Worm (Caenorhabditis elegans): Measurements from ENCODE around the gene cpg-2.

The cpg-2 gene

ce11 chrIII:7141285-7141715, 37.5 kb upstream of the cpg-2 start (continued):
- TF ChIP-seq dpl-1 (GFP tag; optimal IDR thresholded peaks at IDR 0.05) (no peak), F52B5.7 (tag; optimal IDR thresholded peaks at IDR 0.05) (peak; percentile 35), T07F8.4 (tag; optimal IDR thresholded peaks at IDR 0.05) (no peak), cebp-2 (GFP tag; IDR thresholded peaks at IDR 0.05) (no peak), nhr-120 (GFP tag; IDR thresholded peaks at IDR 0.05) (no peak), F57C9.4 (tag; optimal IDR thresholded peaks at IDR 0.05) (peak; percentile 40), tbp1 (GFP tag; optimal IDR thresholded peaks at IDR 0.05) (peak; percentile 82), pha-4 (tag; optimal IDR thresholded peaks at IDR 0.05) (no peak), F49E8.2 (tag; optimal IDR thresholded peaks at IDR 0.05; ENCODE audit: insufficient read depth) (peak; percentile 85), tbx-9 (tag; optimal IDR thresholded peaks at IDR 0.05; ENCODE audit: borderline replicate concordance) (peak; percentile 11), zim-3 (tag; optimal IDR thresholded peaks at IDR 0.05) (no peak), Y56A3A.18 (GFP tag; IDR thresholded peaks at IDR 0.05) (peak; percentile 72; the same call in 1 of the 2 replicates), hlh-26 (GFP tag; conservative IDR thresholded peaks at IDR 0.05) (no peak), Y95B8A.8 (GFP tag; IDR thresholded peaks at IDR 0.05) (0 out of 2 replicates have a peak, but pooled peaks have one; percentile 49), bed-1 (GFP tag; IDR thresholded peaks at IDR 0.05) (no peak), hmg-20 (GFP tag; IDR thresholded peaks at IDR 0.05) (0 out of 2 replicates have a peak, but pooled peaks have one; percentile 31), ztf-26 (tag; optimal IDR thresholded peaks at IDR 0.05) (peak; percentile 1), mcd-1 (GFP tag; IDR thresholded peaks at IDR 0.05) (peak; percentile 65), ztf-3 (GFP tag; optimal IDR thresholded peaks at IDR 0.05) (no peak), madf-3 (GFP tag; IDR thresholded peaks at IDR 0.05) (no peak), madf-8 (GFP tag; conservative IDR thresholded peaks at IDR 0.05) (0 out of 2 replicates have a peak, but pooled peaks have one; percentile 16), fkh-3 (tag; optimal IDR thresholded peaks at IDR 0.05) (peak; percentile 92), nfyb-1 (GFP tag; IDR thresholded peaks at IDR 0.05) (peak; percentile 90), B0019.2 (GFP tag; conservative IDR thresholded peaks at IDR 0.05) (no peak), ama-1 (optimal IDR thresholded peaks at IDR 0.05) (peak; percentile 82), ama-1 (GFP tag; optimal IDR thresholded peaks at IDR 0.05) (no peak), lsl-1 (GFP tag; optimal IDR thresholded peaks at IDR 0.05) (peak; percentile 70), ZK185.1 (tag; optimal IDR thresholded peaks at IDR 0.05; ENCODE audit: poor library complexity, severe bottlenecking) (no peak), K11D2.4 (GFP tag; IDR thresholded peaks at IDR 0.05) (no peak), Y67H2A.10 (GFP tag; conservative IDR thresholded peaks at IDR 0.05) (no peak), hsf-1 (GFP tag; IDR thresholded peaks at IDR 0.05) (peak; percentile 75)

ce11 chrIII:7140228-7140710, 36.5 kb upstream of the cpg-2 start:
- TF ChIP-seq hsf-1 (GFP tag; IDR thresholded peaks at IDR 0.05): peak; percentile 43; the same call in 1 of the 2 replicates
- no peak for TF ChIP-seq nhr-179 (tag; optimal IDR thresholded peaks at IDR 0.05)
- TF ChIP-seq B0261.1 (tag; optimal IDR thresholded peaks at IDR 0.05): no peak
- TF ChIP-seq F10E7.11 (tag; optimal IDR thresholded peaks at IDR 0.05): no peak
- peak; percentile 89 for TF ChIP-seq snpc-1.3 (tag; optimal IDR thresholded peaks at IDR 0.05; ENCODE audit: insufficient read depth)
- TF ChIP-seq C06A6.2 (GFP tag; conservative IDR thresholded peaks at IDR 0.05): no peak
- TF ChIP-seq him-1 (tag; optimal IDR thresholded peaks at IDR 0.05): peak; percentile 62
- 0 out of 2 replicates have a peak, but pooled peaks have one; percentile 18 for TF ChIP-seq ceh-91 (GFP tag; IDR thresholded peaks at IDR 0.05)
- no peak for TF ChIP-seq attf-5 (GFP tag; optimal IDR thresholded peaks at IDR 0.05)
- TF ChIP-seq ccch-3 (GFP tag; optimal IDR thresholded peaks at IDR 0.05): no peak
- TF ChIP-seq nhr-27 (tag; optimal IDR thresholded peaks at IDR 0.05): no peak
- TF ChIP-seq attf-6 (GFP tag; IDR thresholded peaks at IDR 0.05): peak; percentile 95
- peak in 1 of 3 experiments; percentile 40 for TF ChIP-seq lin-35 (GFP tag; optimal IDR thresholded peaks at IDR 0.05)
- TF ChIP-seq gei-17 (GFP tag; optimal IDR thresholded peaks at IDR 0.05): no peak
- TF ChIP-seq rec-8 (tag; optimal IDR thresholded peaks at IDR 0.05): peak in 1 of 2 experiments; percentile 49
- peak; percentile 45; the same call in 1 of the 2 replicates for TF ChIP-seq lin-26 (GFP tag; IDR thresholded peaks at IDR 0.05)
- TF ChIP-seq nhr-120 (GFP tag; IDR thresholded peaks at IDR 0.05): no peak
- no peak for TF ChIP-seq somi-1 (GFP tag; optimal IDR thresholded peaks at IDR 0.05)
- no peak for TF ChIP-seq fkh-3 (tag; optimal IDR thresholded peaks at IDR 0.05)
- no peak for TF ChIP-seq F52B5.7 (tag; optimal IDR thresholded peaks at IDR 0.05)
- no peak for TF ChIP-seq xnd-1 (tag; optimal IDR thresholded peaks at IDR 0.05)
